Worm (Caenorhabditis elegans) whole organism, L2 larva: Measurements from ENCODE around the gene T06E4.21.

ENCODE experiments used
- aly-2 ChIP-seq: fragments of 150-350 bp; optimal IDR thresholded peaks from 2 replicates; lab custom pipeline; 2014; ENCODE audit warnings: missing biosample characterization, missing genetic modification characterization
- ama-1 ChIP-seq: fragments of 150-350 bp; optimal IDR thresholded peaks from 2 replicates; lab custom pipeline; 2018; ENCODE audit warnings: inconsistent platforms
- ceh-16 ChIP-seq: fragments of 150-350 bp; optimal IDR thresholded peaks from 2 replicates; lab custom pipeline; 2014; ENCODE audit warnings: missing biosample characterization, missing genetic modification characterization
- lin-11 ChIP-seq: fragments of 150-350 bp; sonication (generic microtip); optimal IDR thresholded peaks from 2 replicates; lab custom pipeline; 2014; ENCODE audit warnings: missing biosample characterization, missing genetic modification characterization, inconsistent platforms, mixed read lengths
- nhr-129 ChIP-seq: fragments of 150-350 bp; optimal IDR thresholded peaks from 2 replicates; lab custom pipeline; 2014; ENCODE audit warnings: missing biosample characterization, missing genetic modification characterization
- skn-1 ChIP-seq: sonication (generic microtip); optimal IDR thresholded peaks from 2 replicates; lab custom pipeline; 2017; ENCODE audit warnings: missing biosample characterization, missing genetic modification characterization
- unc-62 ChIP-seq: fragments of 150-350 bp; optimal IDR thresholded peaks from 2 replicates; lab custom pipeline; 2014; ENCODE audit warnings: missing biosample characterization, missing genetic modification reagents, missing genetic modification characterization
- ztf-11 ChIP-seq: sonication (generic microtip); optimal IDR thresholded peaks from 2 replicates; lab custom pipeline; 2017; ENCODE audit warnings: missing biosample characterization, missing genetic modification characterization

DNA sequence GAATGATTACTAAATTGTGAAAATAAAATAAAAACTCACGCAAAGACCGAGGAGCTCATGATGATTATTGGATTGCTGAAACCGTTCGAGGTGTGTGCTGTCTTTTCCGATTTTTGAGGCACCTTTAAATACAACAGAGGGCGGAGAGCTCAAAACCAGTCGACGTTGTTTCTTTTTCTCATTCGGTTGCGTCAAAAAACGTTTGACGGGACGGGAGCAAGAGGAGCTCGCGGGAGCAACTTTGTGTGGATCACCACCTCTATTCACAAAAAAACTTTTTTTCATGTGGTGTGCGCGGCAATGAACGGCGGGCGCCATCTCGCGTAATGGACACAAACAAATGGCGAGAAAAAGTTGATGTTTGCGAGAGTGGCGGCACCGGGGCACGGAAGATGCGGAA, 22.3 kb upstream of the T06E4.21 start, which contains the start of gene idpc-3:
- TF ChIP-seq ama-1 (lab: Kevin White, UChicago), result no peak
- no peak for TF ChIP-seq ceh-16
- no peak for TF ChIP-seq skn-1 (tag; lab: Kevin White, UChicago)
- TF ChIP-seq unc-62 (GFP tag; lab: Kevin White, UChicago), result no peak
- TF ChIP-seq aly-2 (tag; lab: Kevin White, UChicago), result no peak
- no peak for TF ChIP-seq lin-11
- no peak for TF ChIP-seq nhr-129
- no peak for TF ChIP-seq ztf-11
